Worm (Caenorhabditis elegans) whole organism, L3 larva: ENCODE measurements around the gene F55A11.6.

ENCODE experiments used
- elt-1 ChIP-seq: fragments of 150-350 bp; optimal IDR thresholded peaks from 2 replicates; lab custom pipeline; 2014; ENCODE audit warnings: missing biosample characterization, missing genetic modification characterization
- jun-1 ChIP-seq: fragments of 150-350 bp; optimal IDR thresholded peaks from 2 replicates; lab custom pipeline; 2014; ENCODE audit warnings: missing biosample characterization, missing genetic modification reagents, missing genetic modification characterization
- nhr-237 ChIP-seq: fragments of 150-350 bp; optimal IDR thresholded peaks from 2 replicates; lab custom pipeline; 2014; ENCODE audit warnings: missing biosample characterization, missing genetic modification characterization
- skn-1 ChIP-seq: fragments of 150-350 bp; optimal IDR thresholded peaks from 2 replicates; lab custom pipeline; 2014; ENCODE audit warnings: missing biosample characterization, missing genetic modification characterization

DNA sequence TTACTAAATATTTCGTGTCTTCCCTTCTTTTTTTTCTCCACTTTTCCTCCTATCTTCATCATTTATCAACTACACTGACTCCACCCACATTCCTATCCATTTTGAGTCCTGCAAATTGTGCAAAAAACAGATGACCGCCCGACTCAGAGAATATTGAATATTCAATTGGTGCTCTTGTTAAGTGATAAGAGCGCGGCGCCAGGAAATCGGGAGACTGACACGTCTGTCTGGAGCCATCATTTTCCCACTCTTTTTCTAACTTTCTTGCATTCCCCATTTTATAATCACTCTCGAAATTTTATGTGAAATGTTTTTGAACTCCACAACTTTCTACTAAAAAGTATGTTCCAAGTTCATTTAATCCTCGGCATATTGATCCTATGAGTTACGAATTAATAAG, 20.8 kb upstream of the F55A11.6 start:
- TF ChIP-seq skn-1 (tag; lab: Kevin White, UChicago): no peak
- TF ChIP-seq nhr-237 (tag; lab: Kevin White, UChicago): no peak
- no peak for TF ChIP-seq jun-1 (tag; lab: Kevin White, UChicago)
- no peak for TF ChIP-seq elt-1 (tag; lab: Kevin White, UChicago)
